Worm (Caenorhabditis elegans) whole organism, L3 larva: ENCODE measurements around the gene fip-1.

Experiments used
- R02D3.7 ChIP-seq: fragments of 150-350 bp; optimal IDR thresholded peaks from 2 replicates; lab custom pipeline; 2014; ENCODE audit warnings: missing biosample characterization, missing genetic modification characterization
- aly-2 ChIP-seq: fragments of 150-350 bp; optimal IDR thresholded peaks from 2 replicates; lab custom pipeline; 2014; ENCODE audit warnings: missing biosample characterization, missing genetic modification characterization
- ama-1 ChIP-seq: fragments of 150-350 bp; optimal IDR thresholded peaks from 2 replicates; lab custom pipeline; 2018
- ceh-16 ChIP-seq: sonication (generic microtip); optimal IDR thresholded peaks from 2 replicates; lab custom pipeline; 2017; ENCODE audit warnings: missing biosample characterization, missing genetic modification characterization
- ceh-9 ChIP-seq: sonication (generic microtip); optimal IDR thresholded peaks from 2 replicates; lab custom pipeline; 2018; ENCODE audit warnings: missing biosample characterization, missing genetic modification characterization
- elt-1 ChIP-seq: fragments of 150-350 bp; optimal IDR thresholded peaks from 2 replicates; lab custom pipeline; 2014; ENCODE audit warnings: missing biosample characterization, missing genetic modification characterization
- elt-2 ChIP-seq: sonication (generic microtip); optimal IDR thresholded peaks from 2 replicates; lab custom pipeline; 2016; ENCODE audit warnings: missing genetic modification reagents, mild to moderate bottlenecking, missing genetic modification characterization, missing compliant biosample characterization
- elt-3 ChIP-seq, 3 experiments: fragments of 150-350 bp in 1 of 3; sonication (generic microtip) in 2 of 3; optimal IDR thresholded peaks; 2 replicates in 2 of 3; 4 replicates in 1 of 3; lab custom pipeline; 2014 to 2017; ENCODE audit warnings: missing biosample characterization in 3 of 3, missing genetic modification characterization in 3 of 3
- eor-1 ChIP-seq, 2 experiments: fragments of 150-350 bp; optimal IDR thresholded peaks; 2 replicates each; lab custom pipeline; 2014 to 2018; ENCODE audit warnings: missing biosample characterization in 2 of 2, missing genetic modification characterization in 2 of 2
- fkh-2 ChIP-seq: fragments of 150-350 bp; optimal IDR thresholded peaks from 2 replicates; lab custom pipeline; 2014; ENCODE audit warnings: missing biosample characterization, missing genetic modification reagents, missing genetic modification characterization
- fos-1 ChIP-seq: fragments of 150-350 bp; optimal IDR thresholded peaks from 2 replicates; lab custom pipeline; 2014; ENCODE audit warnings: missing biosample characterization, missing genetic modification characterization
- hmg-11 ChIP-seq: sonication (generic microtip); optimal IDR thresholded peaks from 2 replicates; lab custom pipeline; 2016; ENCODE audit warnings: missing genetic modification characterization, missing compliant biosample characterization
- jun-1 ChIP-seq: fragments of 150-350 bp; optimal IDR thresholded peaks from 2 replicates; lab custom pipeline; 2014; ENCODE audit warnings: missing biosample characterization, missing genetic modification reagents, missing genetic modification characterization
- lin-15B ChIP-seq: fragments of 150-350 bp; optimal IDR thresholded peaks from 2 replicates; lab custom pipeline; 2014; ENCODE audit warnings: missing biosample characterization, missing genetic modification characterization
- lin-39 ChIP-seq: fragments of 150-350 bp; optimal IDR thresholded peaks from 2 replicates; lab custom pipeline; 2018; ENCODE audit warnings: missing biosample characterization, missing genetic modification reagents, missing genetic modification characterization
- lsy-12 ChIP-seq: sonication (generic microtip); optimal IDR thresholded peaks from 2 replicates; lab custom pipeline; 2016; ENCODE audit warnings: mild to moderate bottlenecking, missing genetic modification characterization, missing compliant biosample characterization
- mdl-1 ChIP-seq: fragments of 150-350 bp; optimal IDR thresholded peaks from 2 replicates; lab custom pipeline; 2014; ENCODE audit warnings: missing biosample characterization, missing genetic modification characterization
- mml-1 ChIP-seq: fragments of 150-350 bp; sonication (generic microtip); optimal IDR thresholded peaks from 3 replicates; lab custom pipeline; 2014; ENCODE audit warnings: missing biosample characterization, missing genetic modification characterization
- nfya-1 ChIP-seq: sonication (generic microtip); optimal IDR thresholded peaks from 2 replicates; lab custom pipeline; 2017; ENCODE audit warnings: missing genetic modification characterization, mild to moderate bottlenecking, missing compliant biosample characterization, antibody characterized with exemption, moderate library complexity; ENCODE audit not compliant: insufficient read depth
- nhr-12 ChIP-seq: fragments of 150-350 bp; optimal IDR thresholded peaks from 2 replicates; lab custom pipeline; 2014; ENCODE audit warnings: missing biosample characterization, missing genetic modification characterization
- nhr-23 ChIP-seq: fragments of 150-350 bp; optimal IDR thresholded peaks from 2 replicates; lab custom pipeline; 2014; ENCODE audit warnings: missing biosample characterization, missing genetic modification reagents, missing genetic modification characterization
- nhr-237 ChIP-seq: fragments of 150-350 bp; optimal IDR thresholded peaks from 2 replicates; lab custom pipeline; 2014; ENCODE audit warnings: missing biosample characterization, missing genetic modification characterization
- nhr-25 ChIP-seq: sonication (generic microtip); optimal IDR thresholded peaks from 2 replicates; lab custom pipeline; 2017; ENCODE audit warnings: missing biosample characterization, missing genetic modification characterization
- nhr-28 ChIP-seq: fragments of 150-350 bp; optimal IDR thresholded peaks from 2 replicates; lab custom pipeline; 2014; ENCODE audit warnings: missing biosample characterization, missing genetic modification characterization
- nhr-43 ChIP-seq: sonication (generic microtip); optimal IDR thresholded peaks from 2 replicates; lab custom pipeline; 2016; ENCODE audit warnings: mild to moderate bottlenecking, missing genetic modification characterization, missing compliant biosample characterization; ENCODE audit not compliant: poor library complexity, severe bottlenecking
- nhr-67 ChIP-seq: fragments of 150-350 bp; optimal IDR thresholded peaks from 2 replicates; lab custom pipeline; 2014; ENCODE audit warnings: missing biosample characterization, missing genetic modification characterization
- nhr-76 ChIP-seq: fragments of 150-350 bp; sonication (generic microtip); optimal IDR thresholded peaks from 5 replicates; lab custom pipeline; 2014; ENCODE audit warnings: missing biosample characterization, missing genetic modification characterization
- nhr-77 ChIP-seq: fragments of 150-350 bp; optimal IDR thresholded peaks from 2 replicates; lab custom pipeline; 2014; ENCODE audit warnings: missing biosample characterization, missing genetic modification characterization
- pha-4 ChIP-seq: fragments of 150-350 bp; optimal IDR thresholded peaks from 2 replicates; lab custom pipeline; 2014; ENCODE audit warnings: missing biosample characterization, missing genetic modification reagents, missing genetic modification characterization
- pqm-1 ChIP-seq: fragments of 150-350 bp; optimal IDR thresholded peaks from 2 replicates; lab custom pipeline; 2017; ENCODE audit warnings: missing biosample characterization, missing genetic modification characterization, inconsistent platforms
- sea-2 ChIP-seq: fragments of 150-350 bp; sonication (generic microtip); optimal IDR thresholded peaks from 4 replicates; lab custom pipeline; 2014; ENCODE audit warnings: missing biosample characterization, missing genetic modification reagents, missing genetic modification characterization
- skn-1 ChIP-seq: fragments of 150-350 bp; optimal IDR thresholded peaks from 2 replicates; lab custom pipeline; 2014; ENCODE audit warnings: missing biosample characterization, missing genetic modification characterization
- snpc-4 ChIP-seq: fragments of 150-350 bp; optimal IDR thresholded peaks from 2 replicates; lab custom pipeline; 2014; ENCODE audit warnings: missing biosample characterization, missing genetic modification characterization
- tbx-2 ChIP-seq: sonication (generic microtip); optimal IDR thresholded peaks from 2 replicates; lab custom pipeline; 2016; ENCODE audit warnings: mild to moderate bottlenecking, missing genetic modification characterization, missing compliant biosample characterization
- unc-39 ChIP-seq: sonication (generic microtip); optimal IDR thresholded peaks from 4 replicates; lab custom pipeline; 2017; ENCODE audit warnings: missing biosample characterization, missing genetic modification characterization
- unc-62 ChIP-seq: fragments of 150-350 bp; sonication (generic microtip); optimal IDR thresholded peaks from 4 replicates; lab custom pipeline; 2014; ENCODE audit warnings: missing biosample characterization, missing genetic modification reagents, missing genetic modification characterization
- zag-1 ChIP-seq: fragments of 150-350 bp; optimal IDR thresholded peaks from 2 replicates; lab custom pipeline; 2014; ENCODE audit warnings: missing biosample characterization, missing genetic modification characterization
- ztf-11 ChIP-seq: fragments of 150-350 bp; optimal IDR thresholded peaks from 2 replicates; lab custom pipeline; 2014; ENCODE audit warnings: missing biosample characterization, missing genetic modification characterization
- ztf-4 ChIP-seq: fragments of 150-350 bp; optimal IDR thresholded peaks from 2 replicates; lab custom pipeline; 2014; ENCODE audit warnings: missing biosample characterization, missing genetic modification characterization

fip-1 gene

ce11 chrIII:8611282-8611681, 28.3 kb upstream of the fip-1 start:
- no peak for TF ChIP-seq ceh-16
- TF ChIP-seq pha-4 (tag; lab: Kevin White, UChicago) = no peak
- no peak for TF ChIP-seq nfya-1 (tag; lab: Kevin White, UChicago)
- TF ChIP-seq nhr-67 (tag; lab: Kevin White, UChicago) = no peak
- TF ChIP-seq eor-1 (tag; optimal IDR thresholded peaks at IDR 0.05; lab: Kevin White, UChicago) = no peak
- TF ChIP-seq nhr-77 (tag; lab: Kevin White, UChicago) = no peak
- TF ChIP-seq elt-2 (tag; lab: Kevin White, UChicago) = no peak
- TF ChIP-seq fos-1 = no peak
- no peak for TF ChIP-seq ztf-4 (tag; lab: Kevin White, UChicago)
- no peak for TF ChIP-seq aly-2 (tag; lab: Kevin White, UChicago)

- TF ChIP-seq hmg-11 (tag; lab: Kevin White, UChicago) = no peak
- no peak for TF ChIP-seq nhr-43 (tag; lab: Kevin White, UChicago)
- TF ChIP-seq elt-3 (tag; optimal IDR thresholded peaks at IDR 0.05; lab: Kevin White, UChicago) = no peak
- no peak for TF ChIP-seq nhr-25 (tag; lab: Kevin White, UChicago)
- TF ChIP-seq skn-1 (tag; lab: Kevin White, UChicago) = no peak
- TF ChIP-seq snpc-4 (tag; lab: Kevin White, UChicago) = no peak
- TF ChIP-seq zag-1 (tag; lab: Kevin White, UChicago) = no peak
- no peak for TF ChIP-seq ztf-4 (tag; lab: Kevin White, UChicago)
- no peak for TF ChIP-seq nhr-12 (tag; lab: Kevin White, UChicago)
- no peak for TF ChIP-seq nfya-1 (tag; lab: Kevin White, UChicago)
- TF ChIP-seq ztf-11 (tag; lab: Kevin White, UChicago) = no peak
- TF ChIP-seq sea-2 (GFP tag; lab: Kevin White, UChicago) = no peak
- no peak for TF ChIP-seq nhr-237 (tag; lab: Kevin White, UChicago)
- TF ChIP-seq nhr-76 (tag; lab: Kevin White, UChicago) = no peak
- TF ChIP-seq nhr-77 (tag; lab: Kevin White, UChicago) = no peak
- no peak for TF ChIP-seq pqm-1 (tag; lab: Kevin White, UChicago)
- TF ChIP-seq mdl-1 (tag; lab: Kevin White, UChicago) = no peak
- no peak for TF ChIP-seq ama-1 (lab: Kevin White, UChicago)
Measured at ce11 chrIII:8613573-8613972, 26.0 kb upstream of the fip-1 start.

- TF ChIP-seq nhr-12 (tag; lab: Kevin White, UChicago) (no peak), nhr-76 (tag; lab: Kevin White, UChicago) (no peak), nhr-237 (tag; lab: Kevin White, UChicago) (no peak), ztf-4 (tag; lab: Kevin White, UChicago) (no peak), tbx-2 (tag; lab: Kevin White, UChicago) (no peak), fkh-2 (tag; lab: Kevin White, UChicago) (no peak), ama-1 (lab: Kevin White, UChicago) (no peak), lin-15B (tag; lab: Kevin White, UChicago) (peak; percentile 44), ceh-9 (no peak), ztf-11 (tag; lab: Kevin White, UChicago) (no peak), unc-62 (GFP tag; lab: Kevin White, UChicago) (no peak), mml-1 (tag; lab: Kevin White, UChicago) (no peak), hmg-11 (tag; lab: Kevin White, UChicago) (peak; percentile 9), unc-39 (tag; lab: Kevin White, UChicago) (no peak), elt-3 (tag; optimal IDR thresholded peaks at IDR 0.05; lab: Kevin White, UChicago) (no peak), ceh-16 (no peak), pha-4 (tag; lab: Kevin White, UChicago) (peak; percentile 51), eor-1 (tag; optimal IDR thresholded peaks at IDR 0.05; lab: Kevin White, UChicago) (no peak), nfya-1 (tag; lab: Kevin White, UChicago) (peak; percentile 20), pqm-1 (tag; lab: Kevin White, UChicago) (no peak), elt-2 (tag; lab: Kevin White, UChicago) (no peak), nhr-28 (tag; lab: Kevin White, UChicago) (no peak), sea-2 (GFP tag; lab: Kevin White, UChicago) (no peak), nhr-23 (tag; lab: Kevin White, UChicago) (no peak), skn-1 (tag; lab: Kevin White, UChicago) (no peak)
- TF ChIP-seq, all 47 proteins: peak for 4
Measured at ce11 chrIII:8614490-8614889, 25.1 kb upstream of the fip-1 start, which contains the start of gene rha-2. TSS of gene rha-2 (minus strand) at chrIII:8614569.

- TF ChIP-seq jun-1 (tag; lab: Kevin White, UChicago) (no peak), elt-3 (tag; optimal IDR thresholded peaks at IDR 0.05; lab: Kevin White, UChicago) (no peak), lin-15B (tag; lab: Kevin White, UChicago) (no peak), zag-1 (tag; lab: Kevin White, UChicago) (no peak), R02D3.7 (tag; lab: Kevin White, UChicago) (no peak), nhr-77 (tag; lab: Kevin White, UChicago) (no peak), mdl-1 (tag; lab: Kevin White, UChicago) (no peak), lin-39 (tag; lab: Kevin White, UChicago) (no peak), pha-4 (tag; lab: Kevin White, UChicago) (no peak), snpc-4 (tag; lab: Kevin White, UChicago) (no peak), nhr-12 (tag; lab: Kevin White, UChicago) (no peak), nhr-23 (tag; lab: Kevin White, UChicago) (no peak), eor-1 (tag; optimal IDR thresholded peaks at IDR 0.05; lab: Kevin White, UChicago) (no peak), ceh-16 (no peak), elt-1 (no peak), lsy-12 (tag; lab: Kevin White, UChicago) (no peak)
Measured at ce11 chrIII:8616587-8616986, 23.0 kb upstream of the fip-1 start, which contains the start of gene C06E1.11. TSS of gene C06E1.11 (minus strand) at chrIII:8616687.
